Fruit fly (Drosophila melanogaster) whole organism, adult: ENCODE data around the gene Or85a.

Source experiments
- CG12768 ChIP-seq: fragments of 200-800 bp; sonication (Bioruptor generic); optimal IDR thresholded peaks from 2 replicates; lab custom pipeline; 2017; ENCODE audit warnings: missing biosample characterization, missing genetic modification characterization, mild to moderate bottlenecking, moderate library complexity, missing genetic modification reagents
- CG14711 ChIP-seq: fragments of 200-800 bp; sonication (Bioruptor generic); optimal IDR thresholded peaks from 2 replicates; lab custom pipeline; 2018; ENCODE audit warnings: missing biosample characterization, mild to moderate bottlenecking, missing genetic modification characterization, moderate library complexity
- CG5204 ChIP-seq: fragments of 200-800 bp; sonication (Bioruptor generic); optimal IDR thresholded peaks from 2 replicates; lab custom pipeline; 2016; ENCODE audit warnings: missing biosample characterization, missing genetic modification characterization
- CG7101 ChIP-seq: fragments of 200-800 bp; sonication (Bioruptor generic); optimal IDR thresholded peaks from 2 replicates; lab custom pipeline; 2018; ENCODE audit warnings: missing biosample characterization, mild to moderate bottlenecking, missing genetic modification characterization, moderate library complexity
- bab1 ChIP-seq: fragments of 200-800 bp; sonication (Bioruptor generic); optimal IDR thresholded peaks from 3 replicates; lab custom pipeline; 2019; ENCODE audit warnings: missing biosample characterization, mild to moderate bottlenecking, missing genetic modification characterization, moderate library complexity
- cnc ChIP-seq, 2 experiments: fragments of >200 bp; optimal IDR thresholded peaks; 2 replicates each; lab custom pipeline; 2017
- kay ChIP-seq: fragments of 200-800 bp; sonication (Bioruptor generic); peaks from one replicate; lab custom pipeline; 2016; ENCODE audit warnings: missing biosample characterization, missing genetic modification characterization, borderline replicate concordance
- ovo ChIP-seq: fragments of 200-800 bp; sonication (Bioruptor generic); optimal IDR thresholded peaks from 2 replicates; lab custom pipeline; 2016; ENCODE audit warnings: missing biosample characterization, missing genetic modification characterization
- tj ChIP-seq: fragments of 200-800 bp; sonication (Bioruptor generic); optimal IDR thresholded peaks from 3 replicates; lab custom pipeline; 2017; ENCODE audit warnings: missing biosample characterization, mild to moderate bottlenecking, missing genetic modification characterization, moderate library complexity
- toe ChIP-seq: fragments of 200-800 bp; sonication (Bioruptor generic); optimal IDR thresholded peaks from 2 replicates; lab custom pipeline; 2016; ENCODE audit warnings: missing biosample characterization, missing genetic modification characterization

- TF ChIP-seq CG5204 (no peak), CG14711 (tag; lab: Kevin White, UChicago) (no peak), toe (no peak), tj (GFP tag; lab: Kevin White, UChicago) (no peak), CG12768 (GFP tag; lab: Kevin White, UChicago) (no peak), CG7101 (tag; lab: Kevin White, UChicago) (no peak), kay (GFP tag; lab: Kevin White, UChicago) (no peak), ovo (GFP tag; lab: Kevin White, UChicago) (no peak), bab1 (no peak), cnc (optimal IDR thresholded peaks at IDR 0.05; lab: Kevin White, UChicago) (no peak)
Measured at dm6 chr3R:8336012-8336567, 14.5 kb downstream of the Or85a start.
